Worm (Caenorhabditis elegans) whole organism, L4 larva: ENCODE data around the gene F57A8.1.
A peak's percentile ranks its signal among the peaks of the same experiment; 100 is the strongest.

Experiments
- F10B5.3 ChIP-seq: sonication (generic microtip); optimal IDR thresholded peaks from 2 replicates; lab custom pipeline; 2016; ENCODE audit warnings: mild to moderate bottlenecking, missing genetic modification characterization, missing compliant biosample characterization
- F37D6.2 ChIP-seq: sonication (generic microtip); optimal IDR thresholded peaks from 2 replicates; lab custom pipeline; 2016; ENCODE audit warnings: mild to moderate bottlenecking, missing genetic modification characterization, missing compliant biosample characterization
- T20F7.1 ChIP-seq: fragments of 200-800 bp; sonication (Bioruptor generic); optimal IDR thresholded peaks from 2 replicates; lab custom pipeline; 2018; ENCODE audit warnings: mild to moderate bottlenecking, missing genetic modification characterization, missing compliant biosample characterization
- T26A8.4 ChIP-seq: fragments of 200-800 bp; sonication (Bioruptor generic); IDR thresholded peaks from 2 replicates; pipeline ENCODE4 v1.3.6; 2022; ENCODE audit warnings: missing genetic modification characterization, missing compliant biosample characterization
- Y48G9A.11 ChIP-seq: fragments of 200-800 bp; sonication (Bioruptor generic); IDR thresholded peaks from 2 replicates; pipeline ENCODE4 v1.3.6; 2022; ENCODE audit warnings: missing genetic modification reagents, missing genetic modification characterization, missing compliant biosample characterization
- Y5F2A.4 ChIP-seq: fragments of 200-800 bp; sonication (Bioruptor generic); optimal IDR thresholded peaks from 2 replicates; lab custom pipeline; 2018; ENCODE audit warnings: mild to moderate bottlenecking, missing genetic modification characterization, missing compliant biosample characterization
- Y75B8A.6 ChIP-seq: fragments of 200-800 bp; sonication (Bioruptor generic); IDR thresholded peaks from 2 replicates; pipeline ENCODE4 v1.3.6; 2022; ENCODE audit warnings: missing genetic modification reagents, missing genetic modification characterization, missing compliant biosample characterization
- aly-2 ChIP-seq: sonication (generic microtip); optimal IDR thresholded peaks from 2 replicates; lab custom pipeline; 2018; ENCODE audit warnings: missing biosample characterization, missing genetic modification characterization
- ama-1 ChIP-seq: fragments of 150-350 bp; optimal IDR thresholded peaks from 2 replicates; lab custom pipeline; 2014; ENCODE audit warnings: inconsistent platforms, mixed read lengths
- attf-4 ChIP-seq: sonication (generic microtip); optimal IDR thresholded peaks from 3 replicates; lab custom pipeline; 2017; ENCODE audit warnings: missing biosample characterization, missing genetic modification characterization
- ceh-32 ChIP-seq: sonication (generic microtip); optimal IDR thresholded peaks from 2 replicates; lab custom pipeline; 2016; ENCODE audit warnings: mild to moderate bottlenecking, missing genetic modification characterization, missing compliant biosample characterization; ENCODE audit not compliant: poor library complexity
- ceh-62 ChIP-seq: sonication (generic microtip); optimal IDR thresholded peaks from 2 replicates; lab custom pipeline; 2017; ENCODE audit warnings: missing biosample characterization, missing genetic modification characterization
- ceh-82 ChIP-seq: sonication (generic microtip); optimal IDR thresholded peaks from 2 replicates; lab custom pipeline; 2017; ENCODE audit warnings: missing biosample characterization, missing genetic modification characterization
- daf-8 ChIP-seq: fragments of 200-800 bp; sonication (Bioruptor generic); IDR thresholded peaks from 2 replicates; pipeline ENCODE4 v1.3.6; 2022; ENCODE audit warnings: missing genetic modification characterization, missing compliant biosample characterization
- dmd-9 ChIP-seq: fragments of 200-800 bp; sonication (Bioruptor generic); IDR thresholded peaks from 2 replicates; pipeline ENCODE4 v1.3.6; 2022; ENCODE audit warnings: missing genetic modification reagents, missing genetic modification characterization, missing compliant biosample characterization
- duxl-1 ChIP-seq: sonication (generic microtip); optimal IDR thresholded peaks from 2 replicates; lab custom pipeline; 2016; ENCODE audit warnings: mild to moderate bottlenecking, missing genetic modification characterization, moderate library complexity, missing compliant biosample characterization; ENCODE audit not compliant: poor library complexity
- fkh-10 ChIP-seq: fragments of 150-350 bp; optimal IDR thresholded peaks from 2 replicates; lab custom pipeline; 2014; ENCODE audit warnings: missing biosample characterization, missing genetic modification reagents, missing genetic modification characterization
- fos-1 ChIP-seq: fragments of 150-350 bp; optimal IDR thresholded peaks from 2 replicates; lab custom pipeline; 2014; ENCODE audit warnings: missing biosample characterization, missing genetic modification characterization
- gei-8 ChIP-seq: fragments of 200-800 bp; sonication (Bioruptor generic); optimal IDR thresholded peaks from 2 replicates; lab custom pipeline; 2018; ENCODE audit warnings: mild to moderate bottlenecking, missing genetic modification characterization, missing compliant biosample characterization
- hlh-11 ChIP-seq: fragments of 200-800 bp; sonication (Bioruptor generic); optimal IDR thresholded peaks from 2 replicates; lab custom pipeline; 2018; ENCODE audit warnings: mild to moderate bottlenecking, missing genetic modification characterization, missing compliant biosample characterization
- hlh-30 ChIP-seq: sonication (generic microtip); optimal IDR thresholded peaks from 2 replicates; lab custom pipeline; 2017; ENCODE audit warnings: antibody characterized with exemption, mild to moderate bottlenecking, missing genetic modification characterization, missing compliant biosample characterization; ENCODE audit not compliant: insufficient read depth
- jun-1 ChIP-seq: fragments of 150-350 bp; optimal IDR thresholded peaks from 2 replicates; lab custom pipeline; 2014; ENCODE audit warnings: missing biosample characterization, missing genetic modification reagents, missing genetic modification characterization
- lin-1 ChIP-seq: fragments of 200-800 bp; sonication (Bioruptor generic); IDR thresholded peaks from 2 replicates; pipeline ENCODE4 v1.3.6; 2022; ENCODE audit warnings: missing genetic modification reagents, missing genetic modification characterization, missing compliant biosample characterization
- lin-15B ChIP-seq: fragments of 150-350 bp; sonication (generic microtip); optimal IDR thresholded peaks from 3 replicates; lab custom pipeline; 2014; ENCODE audit warnings: missing biosample characterization, missing genetic modification characterization
- lin-29 ChIP-seq: fragments of 200-800 bp; sonication (Bioruptor generic); IDR thresholded peaks from 2 replicates; pipeline ENCODE4 v1.3.6; 2022; ENCODE audit warnings: missing genetic modification reagents, missing genetic modification characterization, missing compliant biosample characterization
- madf-9 ChIP-seq: fragments of 200-800 bp; sonication (Bioruptor generic); conservative IDR thresholded peaks from 2 replicates; pipeline ENCODE4 v1.3.6; 2022; ENCODE audit warnings: missing genetic modification reagents, missing genetic modification characterization, missing compliant biosample characterization
- mdt-29 ChIP-seq: fragments of 200-800 bp; sonication (Bioruptor generic); IDR thresholded peaks from 2 replicates; pipeline ENCODE4 v1.3.6; 2022; ENCODE audit warnings: missing genetic modification reagents, missing genetic modification characterization, missing compliant biosample characterization
- mxl-2 ChIP-seq: fragments of 200-800 bp; sonication (Bioruptor generic); conservative IDR thresholded peaks from 2 replicates; pipeline ENCODE4 v1.3.6; 2022; ENCODE audit warnings: missing genetic modification reagents, missing genetic modification characterization, missing compliant biosample characterization
- mxl-3 ChIP-seq: fragments of 200-800 bp; sonication (Bioruptor generic); optimal IDR thresholded peaks from 2 replicates; lab custom pipeline; 2018; ENCODE audit warnings: mild to moderate bottlenecking, missing genetic modification characterization, missing compliant biosample characterization
- nhr-10 ChIP-seq: fragments of 150-350 bp; optimal IDR thresholded peaks from 2 replicates; lab custom pipeline; 2014; ENCODE audit warnings: missing biosample characterization, missing genetic modification characterization
- nhr-111 ChIP-seq: fragments of 200-800 bp; sonication (Bioruptor generic); optimal IDR thresholded peaks from 2 replicates; lab custom pipeline; 2018; ENCODE audit warnings: mild to moderate bottlenecking, missing genetic modification characterization, missing compliant biosample characterization
- nhr-237 ChIP-seq: sonication (generic microtip); optimal IDR thresholded peaks from 2 replicates; lab custom pipeline; 2017; ENCODE audit warnings: missing biosample characterization, missing genetic modification characterization
- nhr-25 ChIP-seq: sonication (generic microtip); optimal IDR thresholded peaks from 2 replicates; lab custom pipeline; 2017; ENCODE audit warnings: missing genetic modification characterization, mild to moderate bottlenecking, missing compliant biosample characterization, antibody characterized with exemption, moderate library complexity, borderline replicate concordance; ENCODE audit not compliant: insufficient read depth
- nhr-41 ChIP-seq: fragments of 200-800 bp; sonication (Bioruptor generic); IDR thresholded peaks from 2 replicates; pipeline ENCODE4 v1.3.6; 2022; ENCODE audit warnings: missing genetic modification reagents, missing genetic modification characterization, missing compliant biosample characterization
- pha-4 ChIP-seq, 2 experiments: fragments of 150-350 bp in 1 of 2; fragments of 200-800 bp in 1 of 2; sonication (Bioruptor generic) in 1 of 2; IDR thresholded peaks in 1 of 2; optimal IDR thresholded peaks in 1 of 2; 2 replicates each; pipeline versions ENCODE4 v1.3.6 to Lab custom; 2014 to 2022; ENCODE audit warnings: missing genetic modification characterization in 2 of 2, missing genetic modification reagents in 2 of 2, missing biosample characterization in 1 of 2, missing compliant biosample characterization in 1 of 2
- php-3 ChIP-seq: fragments of 200-800 bp; sonication (Bioruptor generic); IDR thresholded peaks from 2 replicates; pipeline ENCODE4 v1.3.6; 2022; ENCODE audit warnings: missing genetic modification reagents, missing genetic modification characterization, missing compliant biosample characterization
- pqm-1 ChIP-seq: sonication (generic microtip); optimal IDR thresholded peaks from 2 replicates; lab custom pipeline; 2017; ENCODE audit warnings: missing biosample characterization, missing genetic modification characterization
- rbr-2 ChIP-seq: sonication (generic microtip); optimal IDR thresholded peaks from 2 replicates; lab custom pipeline; 2016; ENCODE audit warnings: missing genotype, missing genetic modification characterization, missing compliant biosample characterization
- saeg-2 ChIP-seq: fragments of 200-800 bp; sonication (Bioruptor generic); IDR thresholded peaks from 2 replicates; pipeline ENCODE4 v1.3.6; 2022; ENCODE audit warnings: missing genetic modification reagents, missing genetic modification characterization, missing compliant biosample characterization
- skn-1 ChIP-seq: fragments of 150-350 bp; optimal IDR thresholded peaks from 2 replicates; lab custom pipeline; 2014; ENCODE audit warnings: missing biosample characterization, missing genetic modification characterization
- spr-1 ChIP-seq: sonication (generic microtip); optimal IDR thresholded peaks from 2 replicates; lab custom pipeline; 2016; ENCODE audit warnings: mild to moderate bottlenecking, missing genetic modification characterization, missing compliant biosample characterization
- spr-3 ChIP-seq: fragments of 200-800 bp; sonication (Bioruptor generic); optimal IDR thresholded peaks from 2 replicates; lab custom pipeline; 2018; ENCODE audit warnings: mild to moderate bottlenecking, missing genetic modification characterization, missing compliant biosample characterization
- tag-97 ChIP-seq: fragments of 200-800 bp; sonication (Bioruptor generic); IDR thresholded peaks from 2 replicates; pipeline ENCODE4 v1.3.6; 2022; ENCODE audit warnings: missing genetic modification characterization, missing compliant biosample characterization
- unc-130 ChIP-seq: sonication (generic microtip); optimal IDR thresholded peaks from 2 replicates; lab custom pipeline; 2016; ENCODE audit warnings: missing genetic modification reagents, missing genetic modification characterization, missing compliant biosample characterization
- unc-39 ChIP-seq: sonication (generic microtip); optimal IDR thresholded peaks from 2 replicates; lab custom pipeline; 2017; ENCODE audit warnings: missing biosample characterization, missing genetic modification characterization
- unc-62 ChIP-seq, 3 experiments: fragments of 150-350 bp in 1 of 3; sonication (generic microtip); optimal IDR thresholded peaks in 2 of 3; peaks in 1 of 3; 1 replicate in 1 of 3; 2 replicates in 2 of 3; lab custom pipeline; 2014 to 2017; ENCODE audit warnings: missing biosample characterization in 3 of 3, missing genetic modification characterization in 3 of 3, missing genetic modification reagents in 3 of 3, missing genotype in 1 of 3
- zip-11 ChIP-seq: fragments of 200-800 bp; sonication (Bioruptor generic); IDR thresholded peaks from 2 replicates; pipeline ENCODE4 v1.3.6; 2022; ENCODE audit warnings: missing genetic modification characterization, missing compliant biosample characterization
- zip-2 ChIP-seq: fragments of 150-350 bp; optimal IDR thresholded peaks from 2 replicates; lab custom pipeline; 2014; ENCODE audit warnings: missing biosample characterization, missing genetic modification characterization
- ztf-11 ChIP-seq: fragments of 150-350 bp; optimal IDR thresholded peaks from 2 replicates; lab custom pipeline; 2014; ENCODE audit warnings: missing biosample characterization, missing genetic modification characterization

F57A8.1 gene

DNA sequence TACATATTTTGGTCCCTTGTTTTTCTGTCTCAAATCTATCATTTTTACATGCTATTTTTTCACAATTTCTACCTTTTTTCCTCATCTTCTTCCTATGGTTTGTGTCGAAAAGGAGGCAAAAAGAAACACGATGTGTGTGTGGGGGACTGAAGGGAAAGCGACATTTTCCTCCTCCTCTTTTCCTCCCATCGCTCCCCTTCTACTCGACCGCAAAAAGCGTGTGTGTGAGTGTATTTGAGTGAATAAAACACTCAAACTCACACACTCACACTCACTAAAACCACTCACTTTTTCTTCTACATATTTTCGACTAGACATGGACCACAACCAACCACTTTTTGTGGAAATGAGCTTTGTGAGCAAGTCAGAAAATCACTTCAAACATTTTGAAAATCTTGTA, 4.3 kb downstream of the F57A8.1 start (continued):
- TF ChIP-seq T26A8.4 (GFP tag; lab: Robert Waterston, UW), result 0 out of 2 replicates have a peak, but pooled peaks have one; percentile 31
- peak; percentile 54 for TF ChIP-seq hlh-11 (tag; lab: Kevin White, UChicago)

DNA sequence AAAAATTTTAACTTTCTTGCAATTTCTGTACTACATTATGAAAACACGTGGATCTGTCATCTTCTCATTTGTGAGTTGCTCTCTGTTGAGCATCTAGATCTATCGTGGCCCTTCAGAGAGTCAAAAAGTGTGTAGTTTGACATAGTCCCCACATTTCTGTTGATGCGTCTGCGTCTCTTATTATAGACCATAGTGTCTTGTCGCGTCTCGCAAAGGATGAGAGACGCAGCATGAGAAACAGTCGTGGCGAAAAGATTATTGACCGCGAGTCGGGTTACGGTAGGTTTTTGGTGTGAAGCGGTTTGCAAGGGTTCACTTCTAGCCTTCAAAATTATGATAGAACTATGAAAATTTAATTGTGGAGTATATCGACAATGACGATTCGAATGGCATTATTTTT, 5.1 kb downstream of the F57A8.1 start:
- TF ChIP-seq nhr-111 (GFP tag; lab: Kevin White, UChicago) (no peak), php-3 (no peak), Y75B8A.6 (GFP tag; lab: Robert Waterston, UW) (no peak), gei-8 (GFP tag; lab: Kevin White, UChicago) (no peak), ztf-11 (tag; lab: Kevin White, UChicago) (no peak), mxl-2 (GFP tag; lab: Robert Waterston, UW) (no peak), F10B5.3 (tag; lab: Kevin White, UChicago) (no peak), tag-97 (GFP tag; lab: Robert Waterston, UW) (no peak), jun-1 (tag; lab: Kevin White, UChicago) (no peak), daf-8 (GFP tag; lab: Robert Waterston, UW) (no peak), rbr-2 (tag; lab: Kevin White, UChicago) (peak; percentile 51), T20F7.1 (GFP tag; lab: Kevin White, UChicago) (no peak), nhr-237 (tag; lab: Kevin White, UChicago) (no peak), ama-1 (lab: Kevin White, UChicago) (no peak), pqm-1 (no peak), F37D6.2 (no peak), spr-1 (tag; lab: Kevin White, UChicago) (peak; percentile 10), hlh-30 (tag; lab: Kevin White, UChicago) (peak; percentile 76), skn-1 (no peak), Y5F2A.4 (GFP tag; lab: Kevin White, UChicago) (no peak), nhr-10 (tag; lab: Kevin White, UChicago) (no peak), unc-62 (GFP tag; optimal IDR thresholded peaks at IDR 0.05 in 1 of 2; lab: Kevin White, UChicago) (peak in 1 of 2 experiments; percentile 97), unc-62 (tag; optimal IDR thresholded peaks at IDR 0.05; lab: Kevin White, UChicago) (no peak), unc-130 (GFP tag; lab: Kevin White, UChicago) (no peak), spr-3 (peak; percentile 49), ceh-62 (tag; lab: Kevin White, UChicago) (no peak), saeg-2 (no peak), madf-9 (GFP tag; lab: Robert Waterston, UW) (no peak), lin-15B (tag; lab: Kevin White, UChicago) (no peak), mdt-29 (GFP tag; lab: Robert Waterston, UW) (no peak), fos-1 (no peak), nhr-25 (no peak), pha-4 (GFP tag; IDR thresholded peaks at IDR 0.05; lab: Robert Waterston, UW) (no peak), pha-4 (tag; optimal IDR thresholded peaks at IDR 0.05; lab: Kevin White, UChicago) (no peak), ceh-82 (tag; lab: Kevin White, UChicago) (no peak), zip-11 (GFP tag; lab: Robert Waterston, UW) (no peak), T26A8.4 (GFP tag; lab: Robert Waterston, UW) (peak; percentile 38; the same call in 1 of the 2 replicates), nhr-41 (GFP tag; lab: Robert Waterston, UW) (no peak), duxl-1 (peak; percentile 31), aly-2 (no peak), unc-39 (tag; lab: Kevin White, UChicago) (no peak), Y48G9A.11 (GFP tag; lab: Robert Waterston, UW) (no peak), lin-1 (GFP tag; lab: Robert Waterston, UW) (no peak), lin-29 (GFP tag; lab: Robert Waterston, UW) (no peak), mxl-3 (GFP tag; lab: Kevin White, UChicago) (peak; percentile 57), dmd-9 (no peak), zip-2 (tag; lab: Kevin White, UChicago) (no peak), ceh-32 (no peak), attf-4 (tag; lab: Kevin White, UChicago) (no peak), fkh-10 (GFP tag; lab: Kevin White, UChicago) (no peak)
